Worm (Caenorhabditis elegans) whole organism, L4 larva: Measurements from ENCODE around the gene ugt-62.

Experiments used
- F10B5.3 ChIP-seq: sonication (generic microtip); optimal IDR thresholded peaks from 2 replicates; lab custom pipeline; 2016; ENCODE audit warnings: mild to moderate bottlenecking, missing genetic modification characterization, missing compliant biosample characterization
- F37D6.2 ChIP-seq: sonication (generic microtip); optimal IDR thresholded peaks from 2 replicates; lab custom pipeline; 2016; ENCODE audit warnings: mild to moderate bottlenecking, missing genetic modification characterization, missing compliant biosample characterization
- F49E8.2 ChIP-seq: sonication (generic microtip); optimal IDR thresholded peaks from 2 replicates; lab custom pipeline; 2016; ENCODE audit warnings: missing compliant biosample characterization, mild to moderate bottlenecking, missing genetic modification characterization, borderline replicate concordance
- R02D3.7 ChIP-seq: fragments of 150-350 bp; sonication (generic microtip); optimal IDR thresholded peaks from 3 replicates; lab custom pipeline; 2014; ENCODE audit warnings: missing biosample characterization, missing genetic modification characterization
- T26A8.4 ChIP-seq: fragments of 200-800 bp; sonication (Bioruptor generic); IDR thresholded peaks from 2 replicates; pipeline ENCODE4 v1.3.6; 2022; ENCODE audit warnings: missing genetic modification characterization, missing compliant biosample characterization
- Y105C5A.15 ChIP-seq: fragments of 200-800 bp; sonication (Bioruptor generic); IDR thresholded peaks from 2 replicates; pipeline ENCODE4 v1.3.6; 2022; ENCODE audit warnings: missing genetic modification characterization, missing compliant biosample characterization
- Y5F2A.4 ChIP-seq: fragments of 200-800 bp; sonication (Bioruptor generic); optimal IDR thresholded peaks from 2 replicates; lab custom pipeline; 2018; ENCODE audit warnings: mild to moderate bottlenecking, missing genetic modification characterization, missing compliant biosample characterization
- Y75B8A.6 ChIP-seq: fragments of 200-800 bp; sonication (Bioruptor generic); IDR thresholded peaks from 2 replicates; pipeline ENCODE4 v1.3.6; 2022; ENCODE audit warnings: missing genetic modification reagents, missing genetic modification characterization, missing compliant biosample characterization
- ZK546.5 ChIP-seq, 2 experiments: sonication (generic microtip); optimal IDR thresholded peaks; 2 replicates each; lab custom pipeline; 2017; ENCODE audit warnings: missing biosample characterization in 2 of 2, missing genetic modification characterization in 2 of 2
- aha-1 ChIP-seq: fragments of 150-350 bp; peaks from one replicate; lab custom pipeline; 2014; ENCODE audit warnings: missing biosample characterization, missing genetic modification characterization
- aly-2 ChIP-seq: sonication (generic microtip); optimal IDR thresholded peaks from 2 replicates; lab custom pipeline; 2018; ENCODE audit warnings: missing biosample characterization, missing genetic modification characterization
- arid-1 ChIP-seq: fragments of 200-800 bp; sonication (Bioruptor generic); conservative IDR thresholded peaks from 2 replicates; pipeline ENCODE4 v1.3.6; 2022; ENCODE audit warnings: missing genetic modification reagents, missing genetic modification characterization, missing compliant biosample characterization
- attf-4 ChIP-seq: sonication (generic microtip); optimal IDR thresholded peaks from 3 replicates; lab custom pipeline; 2017; ENCODE audit warnings: missing biosample characterization, missing genetic modification characterization
- ceh-20 ChIP-seq: fragments of 200-800 bp; sonication (Bioruptor generic); IDR thresholded peaks from 2 replicates; pipeline ENCODE4 v1.3.6; 2022; ENCODE audit warnings: missing genetic modification reagents, missing genetic modification characterization, missing compliant biosample characterization
- ces-1 ChIP-seq: fragments of 150-350 bp; sonication (generic microtip); optimal IDR thresholded peaks from 4 replicates; lab custom pipeline; 2014; ENCODE audit warnings: missing biosample characterization, missing genetic modification reagents, missing genetic modification characterization
- cey-2 ChIP-seq: sonication (generic microtip); optimal IDR thresholded peaks from 3 replicates; lab custom pipeline; 2017; ENCODE audit warnings: missing genetic modification characterization, mild to moderate bottlenecking, missing compliant biosample characterization, antibody characterized with exemption, borderline replicate concordance; ENCODE audit not compliant: insufficient read depth
- ctbp-1 ChIP-seq: fragments of 200-800 bp; sonication (Bioruptor generic); IDR thresholded peaks from 2 replicates; pipeline ENCODE4 v1.3.6; 2022; ENCODE audit warnings: missing genetic modification reagents, missing genetic modification characterization, missing compliant biosample characterization
- daf-19 ChIP-seq: fragments of 200-800 bp; sonication (Bioruptor generic); conservative IDR thresholded peaks from 2 replicates; pipeline ENCODE4 v1.3.6; 2022; ENCODE audit warnings: missing genetic modification characterization, missing compliant biosample characterization
- daf-8 ChIP-seq: fragments of 200-800 bp; sonication (Bioruptor generic); IDR thresholded peaks from 2 replicates; pipeline ENCODE4 v1.3.6; 2022; ENCODE audit warnings: missing genetic modification characterization, missing compliant biosample characterization
- dmd-9 ChIP-seq: fragments of 200-800 bp; sonication (Bioruptor generic); IDR thresholded peaks from 2 replicates; pipeline ENCODE4 v1.3.6; 2022; ENCODE audit warnings: missing genetic modification reagents, missing genetic modification characterization, missing compliant biosample characterization
- dpl-1 ChIP-seq: fragments of 150-350 bp; optimal IDR thresholded peaks from 2 replicates; lab custom pipeline; 2014; ENCODE audit warnings: missing biosample characterization, missing genetic modification reagents, missing genetic modification characterization
- dve-1 ChIP-seq: sonication (generic microtip); optimal IDR thresholded peaks from 2 replicates; lab custom pipeline; 2017; ENCODE audit warnings: antibody characterized with exemption, mild to moderate bottlenecking, missing genetic modification characterization, missing compliant biosample characterization; ENCODE audit not compliant: insufficient read depth
- fos-1 ChIP-seq: fragments of 150-350 bp; optimal IDR thresholded peaks from 2 replicates; lab custom pipeline; 2014; ENCODE audit warnings: missing biosample characterization, missing genetic modification characterization
- hif-1 ChIP-seq, 2 experiments: sonication (generic microtip); optimal IDR thresholded peaks; 2 replicates each; lab custom pipeline; 2016 to 2017; ENCODE audit warnings: missing compliant biosample characterization in 2 of 2, missing genetic modification characterization in 2 of 2, missing genetic modification reagents in 2 of 2, missing genotype in 2 of 2, mild to moderate bottlenecking in 1 of 2
- hlh-30 ChIP-seq: sonication (generic microtip); optimal IDR thresholded peaks from 2 replicates; lab custom pipeline; 2017; ENCODE audit warnings: antibody characterized with exemption, mild to moderate bottlenecking, missing genetic modification characterization, missing compliant biosample characterization; ENCODE audit not compliant: insufficient read depth
- hmg-1.1 ChIP-seq: fragments of 200-800 bp; sonication (Bioruptor generic); IDR thresholded peaks from 2 replicates; pipeline ENCODE4 v1.3.6; 2022; ENCODE audit warnings: missing genetic modification reagents, missing genetic modification characterization, missing compliant biosample characterization
- lim-7 ChIP-seq: fragments of 200-800 bp; sonication (Bioruptor generic); IDR thresholded peaks from 2 replicates; pipeline ENCODE4 v1.3.6; 2022; ENCODE audit warnings: missing genetic modification characterization, missing compliant biosample characterization
- lin-15B ChIP-seq: fragments of 150-350 bp; sonication (generic microtip); optimal IDR thresholded peaks from 3 replicates; lab custom pipeline; 2014; ENCODE audit warnings: missing biosample characterization, missing genetic modification characterization
- lin-29 ChIP-seq: fragments of 200-800 bp; sonication (Bioruptor generic); IDR thresholded peaks from 2 replicates; pipeline ENCODE4 v1.3.6; 2022; ENCODE audit warnings: missing genetic modification reagents, missing genetic modification characterization, missing compliant biosample characterization
- lir-3 ChIP-seq: sonication (generic microtip); optimal IDR thresholded peaks from 2 replicates; lab custom pipeline; 2016; ENCODE audit warnings: mild to moderate bottlenecking, missing genetic modification characterization, missing compliant biosample characterization
- lsy-2 ChIP-seq, 2 experiments: fragments of 150-350 bp in 1 of 2; sonication (generic microtip) in 1 of 2; optimal IDR thresholded peaks; 2 replicates each; lab custom pipeline; 2014 to 2017; ENCODE audit warnings: missing biosample characterization in 2 of 2, missing genetic modification characterization in 2 of 2
- madf-9 ChIP-seq: fragments of 200-800 bp; sonication (Bioruptor generic); conservative IDR thresholded peaks from 2 replicates; pipeline ENCODE4 v1.3.6; 2022; ENCODE audit warnings: missing genetic modification reagents, missing genetic modification characterization, missing compliant biosample characterization
- mep-1 ChIP-seq: fragments of 150-350 bp; sonication (generic microtip); optimal IDR thresholded peaks from 3 replicates; lab custom pipeline; 2014; ENCODE audit warnings: missing biosample characterization, missing genetic modification characterization
- mes-2 ChIP-seq: sonication (generic microtip); optimal IDR thresholded peaks from 2 replicates; lab custom pipeline; 2016; ENCODE audit warnings: missing genotype, mild to moderate bottlenecking, missing genetic modification characterization, missing compliant biosample characterization; ENCODE audit not compliant: poor library complexity, severe bottlenecking
- mxl-3 ChIP-seq: fragments of 200-800 bp; sonication (Bioruptor generic); optimal IDR thresholded peaks from 2 replicates; lab custom pipeline; 2018; ENCODE audit warnings: mild to moderate bottlenecking, missing genetic modification characterization, missing compliant biosample characterization
- nhr-237 ChIP-seq: sonication (generic microtip); optimal IDR thresholded peaks from 2 replicates; lab custom pipeline; 2017; ENCODE audit warnings: missing biosample characterization, missing genetic modification characterization
- nhr-25 ChIP-seq: sonication (generic microtip); optimal IDR thresholded peaks from 2 replicates; lab custom pipeline; 2017; ENCODE audit warnings: missing genetic modification characterization, mild to moderate bottlenecking, missing compliant biosample characterization, antibody characterized with exemption, moderate library complexity, borderline replicate concordance; ENCODE audit not compliant: insufficient read depth
- nhr-28 ChIP-seq: fragments of 150-350 bp; optimal IDR thresholded peaks from 2 replicates; lab custom pipeline; 2014; ENCODE audit warnings: missing biosample characterization, missing genetic modification characterization
- nhr-42 ChIP-seq: fragments of 200-800 bp; sonication (Bioruptor generic); IDR thresholded peaks from 2 replicates; pipeline ENCODE4 v1.3.6; 2022; ENCODE audit warnings: missing genetic modification characterization, missing compliant biosample characterization
- nhr-76 ChIP-seq: fragments of 150-350 bp; optimal IDR thresholded peaks from 2 replicates; lab custom pipeline; 2014; ENCODE audit warnings: missing biosample characterization, missing genetic modification characterization
- nhr-77 ChIP-seq: fragments of 150-350 bp; optimal IDR thresholded peaks from 2 replicates; lab custom pipeline; 2014; ENCODE audit warnings: missing biosample characterization, missing genetic modification characterization
- saeg-2 ChIP-seq: fragments of 200-800 bp; sonication (Bioruptor generic); IDR thresholded peaks from 2 replicates; pipeline ENCODE4 v1.3.6; 2022; ENCODE audit warnings: missing genetic modification reagents, missing genetic modification characterization, missing compliant biosample characterization
- set-16 ChIP-seq: fragments of 200-800 bp; sonication (Bioruptor generic); IDR thresholded peaks from 2 replicates; pipeline ENCODE4 v1.3.6; 2022; ENCODE audit warnings: missing genetic modification reagents, missing genetic modification characterization, missing compliant biosample characterization
- snpc-4 ChIP-seq: fragments of 150-350 bp; optimal IDR thresholded peaks from 2 replicates; lab custom pipeline; 2014; ENCODE audit warnings: missing biosample characterization, missing genetic modification characterization
- spr-3 ChIP-seq: fragments of 200-800 bp; sonication (Bioruptor generic); optimal IDR thresholded peaks from 2 replicates; lab custom pipeline; 2018; ENCODE audit warnings: mild to moderate bottlenecking, missing genetic modification characterization, missing compliant biosample characterization
- tag-97 ChIP-seq: fragments of 200-800 bp; sonication (Bioruptor generic); IDR thresholded peaks from 2 replicates; pipeline ENCODE4 v1.3.6; 2022; ENCODE audit warnings: missing genetic modification characterization, missing compliant biosample characterization
- unc-130 ChIP-seq: sonication (generic microtip); optimal IDR thresholded peaks from 2 replicates; lab custom pipeline; 2016; ENCODE audit warnings: missing genetic modification reagents, missing genetic modification characterization, missing compliant biosample characterization
- vab-7 ChIP-seq: fragments of 200-800 bp; sonication (Bioruptor generic); IDR thresholded peaks from 2 replicates; pipeline ENCODE4 v1.3.6; 2022; ENCODE audit warnings: missing genetic modification reagents, missing genetic modification characterization, missing compliant biosample characterization
- zip-11 ChIP-seq: fragments of 200-800 bp; sonication (Bioruptor generic); IDR thresholded peaks from 2 replicates; pipeline ENCODE4 v1.3.6; 2022; ENCODE audit warnings: missing genetic modification characterization, missing compliant biosample characterization
- ztf-11 ChIP-seq: fragments of 150-350 bp; optimal IDR thresholded peaks from 2 replicates; lab custom pipeline; 2014; ENCODE audit warnings: missing biosample characterization, missing genetic modification characterization
- ztf-7 ChIP-seq: fragments of 150-350 bp; optimal IDR thresholded peaks from 2 replicates; lab custom pipeline; 2014; ENCODE audit warnings: missing biosample characterization, missing genetic modification characterization

The ugt-62 gene

ce11 chrIII:4551963-4552362, 11.5 kb upstream of the ugt-62 start (continued):
- TF ChIP-seq hif-1 (tag; optimal IDR thresholded peaks at IDR 0.05; lab: Kevin White, UChicago), result peak in 1 of 2 experiments; percentile 66
- TF ChIP-seq nhr-42 (GFP tag; lab: Robert Waterston, UW), result no peak
- peak; percentile 74 for TF ChIP-seq set-16 (GFP tag; lab: Robert Waterston, UW)
- peak; percentile 46 for TF ChIP-seq dpl-1 (GFP tag; lab: Kevin White, UChicago)
- peak; percentile 97 for TF ChIP-seq aha-1
- peak; percentile 83 for TF ChIP-seq nhr-77 (tag; lab: Kevin White, UChicago)
- TF ChIP-seq daf-19 (GFP tag; lab: Robert Waterston, UW), result no peak
- TF ChIP-seq nhr-28, result peak; percentile 91
- no peak for TF ChIP-seq ZK546.5 (tag; optimal IDR thresholded peaks at IDR 0.05; lab: Kevin White, UChicago)
- no peak for TF ChIP-seq F10B5.3
- TF ChIP-seq vab-7, result 0 out of 2 replicates have a peak, but pooled peaks have one; percentile 31
- no peak for TF ChIP-seq tag-97
- TF ChIP-seq Y105C5A.15 (GFP tag; lab: Robert Waterston, UW), result no peak
- no peak for TF ChIP-seq nhr-237 (tag; lab: Kevin White, UChicago)
- TF ChIP-seq nhr-25, result peak; percentile 64
- TF ChIP-seq unc-130 (GFP tag; lab: Kevin White, UChicago), result no peak
- TF ChIP-seq attf-4, result no peak
- TF ChIP-seq lin-15B, result no peak
- TF ChIP-seq fos-1 (tag; lab: Kevin White, UChicago), result no peak
- no peak for TF ChIP-seq Y75B8A.6 (GFP tag; lab: Robert Waterston, UW)
- TF ChIP-seq Y5F2A.4 (GFP tag; lab: Kevin White, UChicago), result no peak
- TF ChIP-seq daf-8 (GFP tag; lab: Robert Waterston, UW), result no peak
- peak; percentile 78 for TF ChIP-seq hmg-1.1
- no peak for TF ChIP-seq lir-3 (tag; lab: Kevin White, UChicago)
- TF ChIP-seq ztf-7, result no peak
- TF ChIP-seq aly-2 (tag; lab: Kevin White, UChicago), result no peak
- peak; percentile 49 to 78 for TF ChIP-seq lsy-2 (tag; optimal IDR thresholded peaks at IDR 0.05; lab: Kevin White, UChicago)
- peak; percentile 65; the same call in 1 of the 2 replicates for TF ChIP-seq ctbp-1 (GFP tag; lab: Robert Waterston, UW)
- peak; percentile 24; the same call in 1 of the 2 replicates for TF ChIP-seq T26A8.4 (GFP tag; lab: Robert Waterston, UW)
- TF ChIP-seq lim-7 (GFP tag; lab: Robert Waterston, UW), result no peak
- no peak for TF ChIP-seq zip-11 (GFP tag; lab: Robert Waterston, UW)
- no peak; the same call in 1 of the 2 replicates for TF ChIP-seq madf-9 (GFP tag; lab: Robert Waterston, UW)
- TF ChIP-seq cey-2 (tag; lab: Kevin White, UChicago), result no peak
- peak; percentile 86 for TF ChIP-seq dve-1 (tag; lab: Kevin White, UChicago)
- TF ChIP-seq R02D3.7, result no peak
- TF ChIP-seq lin-29 (GFP tag; lab: Robert Waterston, UW), result no peak
- TF ChIP-seq mes-2 (tag; lab: Kevin White, UChicago), result peak; percentile 56
- TF ChIP-seq ces-1 (GFP tag; lab: Kevin White, UChicago), result no peak
- peak; percentile 56; the same call in 1 of the 2 replicates for TF ChIP-seq arid-1
- no peak for TF ChIP-seq snpc-4 (tag; lab: Kevin White, UChicago)
- no peak for TF ChIP-seq spr-3 (GFP tag; lab: Kevin White, UChicago)
- no peak for TF ChIP-seq F49E8.2 (tag; lab: Kevin White, UChicago)
- TF ChIP-seq ceh-20 (GFP tag; lab: Robert Waterston, UW), result no peak
- no peak for TF ChIP-seq nhr-76 (tag; lab: Kevin White, UChicago)
- TF ChIP-seq ztf-11, result no peak
- peak; percentile 92 for TF ChIP-seq mxl-3
- TF ChIP-seq mep-1 (tag; lab: Kevin White, UChicago), result peak; percentile 89
- TF ChIP-seq dmd-9, result no peak
- peak; percentile 39 for TF ChIP-seq F37D6.2 (tag; lab: Kevin White, UChicago)
- TF ChIP-seq saeg-2, result no peak
- peak; percentile 93 for TF ChIP-seq hlh-30 (tag; lab: Kevin White, UChicago)
